Worm (Caenorhabditis elegans) whole organism, L4/young adult: ENCODE data around the gene mnp-1.

Experiments
- W03F9.2 ChIP-seq: fragments of 150-350 bp; optimal IDR thresholded peaks from 2 replicates; lab custom pipeline; 2014; ENCODE audit warnings: missing biosample characterization, missing genetic modification characterization
- dao-5 ChIP-seq: sonication (generic microtip); optimal IDR thresholded peaks from 2 replicates; lab custom pipeline; 2016; ENCODE audit warnings: missing genotype, missing genetic modification characterization, moderate library complexity, missing compliant biosample characterization
- him-1 ChIP-seq: sonication (generic microtip); optimal IDR thresholded peaks from 2 replicates; lab custom pipeline; 2016; ENCODE audit warnings: missing genotype, missing genetic modification reagents, missing genetic modification characterization, missing compliant biosample characterization

- no peak for TF ChIP-seq him-1 (tag; lab: Kevin White, UChicago)
- no peak for TF ChIP-seq W03F9.2 (tag; lab: Kevin White, UChicago)
- no peak for TF ChIP-seq dao-5 (tag; lab: Kevin White, UChicago)
Measured at ce11 chrIII:4381343-4381742, 24.9 kb downstream of the mnp-1 start, which contains the start of gene pals-27.
